Fruit fly (Drosophila melanogaster): ENCODE data around the gene CG14109.

DNA sequence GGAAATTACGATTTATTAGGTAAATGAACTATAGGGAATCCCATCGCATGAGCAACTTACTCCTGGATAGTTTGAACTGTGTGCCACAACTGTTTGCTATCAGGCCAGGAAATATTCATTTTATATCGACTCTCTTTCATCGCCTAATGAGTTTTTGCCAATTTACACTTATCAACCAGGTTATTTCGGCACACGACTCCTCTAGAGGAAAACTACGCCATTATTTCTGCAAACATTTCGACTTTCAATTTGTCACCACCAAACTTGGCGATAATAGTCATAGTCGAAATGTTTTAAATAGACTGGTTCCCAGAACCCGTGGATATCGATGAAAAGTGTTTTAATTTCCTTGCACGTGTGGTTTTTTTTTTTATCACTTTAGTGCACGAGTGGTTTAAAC lies 3.7 kb upstream of the CG14109 start, which contains the start of gene CG10154:
- TF ChIP-seq zen (tag; optimal IDR thresholded peaks at IDR 0.05) (no peak), hth (optimal IDR thresholded peaks at IDR 0.05) (no peak), Atf6 (GFP tag; IDR thresholded peaks at IDR 0.05) (no peak), CG31365 (tag; optimal IDR thresholded peaks at IDR 0.05) (no peak), grn (GFP tag; optimal IDR thresholded peaks at IDR 0.05) (no peak), CG9437 (GFP tag; optimal IDR thresholded peaks at IDR 0.05) (no peak), Usf (GFP tag; optimal IDR thresholded peaks at IDR 0.05) (no peak), CG2129 (GFP tag; IDR thresholded peaks at IDR 0.05; ENCODE audit: partially characterized antibody) (no peak)
